Worm (Caenorhabditis elegans): Measurements from ENCODE around the gene C45E5.1.

C45E5.1 gene

DNA sequence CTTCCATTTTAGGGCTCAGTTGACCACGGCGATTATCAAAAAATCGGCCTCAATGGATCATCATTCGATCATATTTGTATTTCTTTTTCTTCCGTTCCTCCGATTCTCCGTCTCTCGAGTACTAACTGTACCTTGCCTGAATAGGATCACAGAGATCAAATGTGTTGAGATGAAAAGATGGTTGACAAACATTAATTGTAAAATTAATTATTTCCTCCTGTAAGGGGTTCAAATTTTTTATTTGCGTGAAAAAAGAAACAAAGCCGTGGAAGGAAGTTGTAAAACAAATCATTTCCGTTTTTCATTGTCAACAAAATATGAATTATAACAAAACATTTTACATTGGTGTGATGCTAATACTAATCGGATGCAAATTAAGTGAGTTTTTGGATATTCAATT is 46.8 kb downstream of the C45E5.1 start, which contains the start of gene C31H1.2:
Gene C31H1.2 (plus strand): TSS at position 301 of the 400 bp plus-strand sequence.
- TF ChIP-seq hmg-1.2 (GFP tag; IDR thresholded peaks at IDR 0.05), result no peak
- no peak for TF ChIP-seq lin-40 (tag; optimal IDR thresholded peaks at IDR 0.05)
- no peak for TF ChIP-seq ztf-6 (GFP tag; IDR thresholded peaks at IDR 0.05)
- no peak for TF ChIP-seq let-526 (GFP tag; IDR thresholded peaks at IDR 0.05)
- TF ChIP-seq attf-6 (GFP tag; IDR thresholded peaks at IDR 0.05), result no peak
- no peak for TF ChIP-seq die-1 (tag; optimal IDR thresholded peaks at IDR 0.05)
- TF ChIP-seq lsy-27 (tag; optimal IDR thresholded peaks at IDR 0.05; ENCODE audit: borderline replicate concordance, insufficient read depth), result no peak

DNA sequence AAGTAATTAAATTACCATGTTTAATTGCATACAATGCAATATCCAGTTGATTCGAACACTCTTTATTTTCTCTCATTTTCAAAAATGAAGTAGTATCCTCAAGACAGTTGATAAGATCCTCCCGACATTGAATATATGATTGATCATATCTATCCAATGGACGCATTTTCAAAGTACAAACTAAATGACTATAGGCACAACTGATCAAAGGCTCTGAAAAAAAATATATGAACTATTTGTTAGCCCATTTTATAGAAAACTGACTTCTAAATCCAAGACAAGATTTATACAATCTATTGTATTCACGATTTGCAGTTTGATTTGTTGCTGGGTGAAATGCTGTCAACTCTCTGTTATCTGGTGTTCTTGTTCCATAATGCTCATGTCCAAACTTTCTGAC is 51.3 kb downstream of the C45E5.1 start:
- no peak for TF ChIP-seq ztf-26 (tag; optimal IDR thresholded peaks at IDR 0.05)
- no peak for TF ChIP-seq gei-17 (GFP tag; optimal IDR thresholded peaks at IDR 0.05)
- TF ChIP-seq dpl-1 (GFP tag; optimal IDR thresholded peaks at IDR 0.05), result no peak
- TF ChIP-seq ceh-91 (GFP tag; IDR thresholded peaks at IDR 0.05), result no peak
- no peak for TF ChIP-seq cebp-2 (GFP tag; IDR thresholded peaks at IDR 0.05)
- no peak for TF ChIP-seq hlh-12 (tag; optimal IDR thresholded peaks at IDR 0.05)
- TF ChIP-seq F33H1.4 (GFP tag; IDR thresholded peaks at IDR 0.05), result no peak
- TF ChIP-seq zim-3 (tag; optimal IDR thresholded peaks at IDR 0.05), result no peak
- no peak for TF ChIP-seq akir-1 (GFP tag; optimal IDR thresholded peaks at IDR 0.05)
- TF ChIP-seq snpc-4 (GFP tag; optimal IDR thresholded peaks at IDR 0.05), result no peak
- no peak for TF ChIP-seq snpc-4 (tag; optimal IDR thresholded peaks at IDR 0.05)
- TF ChIP-seq D2030.7 (GFP tag; IDR thresholded peaks at IDR 0.05), result no peak
- no peak for TF ChIP-seq B0035.1 (tag; optimal IDR thresholded peaks at IDR 0.05)
- TF ChIP-seq ceh-100 (GFP tag; IDR thresholded peaks at IDR 0.05), result no peak
- TF ChIP-seq mcd-1 (GFP tag; IDR thresholded peaks at IDR 0.05), result no peak
- TF ChIP-seq sdz-38 (tag; optimal IDR thresholded peaks at IDR 0.05), result no peak

DNA sequence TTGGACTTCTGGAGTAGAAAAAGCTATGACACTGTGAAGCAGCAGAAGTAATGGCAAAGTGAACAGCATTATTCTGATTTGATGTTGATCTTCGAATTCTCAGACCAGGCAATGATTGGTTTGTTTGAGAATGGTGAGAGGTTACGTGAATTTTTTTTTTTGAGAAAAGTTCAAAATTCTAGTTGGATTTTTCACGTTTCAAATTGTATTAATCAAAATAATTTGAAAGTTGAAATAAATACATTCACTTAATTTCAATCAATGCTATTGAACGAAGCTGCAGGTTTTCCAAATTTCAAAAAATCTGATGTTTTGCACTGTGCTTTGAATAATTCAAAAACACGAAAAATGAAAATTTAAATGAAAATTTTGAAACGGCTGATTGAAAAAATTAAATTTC is 52.5 kb downstream of the C45E5.1 start, which contains the start of gene C31H1.5:
Gene C31H1.5 (minus strand): TSS at position 101 of the 400 bp plus-strand sequence.
- TF ChIP-seq ZK185.1 (tag; optimal IDR thresholded peaks at IDR 0.05; ENCODE audit: poor library complexity, severe bottlenecking) (no peak), ztf-18 (tag; optimal IDR thresholded peaks at IDR 0.05) (no peak), ceh-27 (GFP tag; optimal IDR thresholded peaks at IDR 0.05) (no peak), chd-7 (tag; optimal IDR thresholded peaks at IDR 0.05) (no peak), hmg-20 (GFP tag; IDR thresholded peaks at IDR 0.05) (no peak), lir-1 (GFP tag; conservative IDR thresholded peaks at IDR 0.05) (no peak), F23B12.7 (tag; optimal IDR thresholded peaks at IDR 0.05; ENCODE audit: insufficient read depth) (no peak), ekl-4 (GFP tag; IDR thresholded peaks at IDR 0.05) (no peak), hrde-1 (tag; optimal IDR thresholded peaks at IDR 0.05; ENCODE audit: borderline replicate concordance) (no peak), lsy-27 (tag; optimal IDR thresholded peaks at IDR 0.05; ENCODE audit: borderline replicate concordance, insufficient read depth) (no peak), snpc-4 (GFP tag; optimal IDR thresholded peaks at IDR 0.05) (no peak), snpc-4 (tag; optimal IDR thresholded peaks at IDR 0.05) (no peak), ccch-3 (GFP tag; optimal IDR thresholded peaks at IDR 0.05) (no peak), cebp-2 (GFP tag; IDR thresholded peaks at IDR 0.05) (no peak), repo-1 (tag; optimal IDR thresholded peaks at IDR 0.05) (no peak), mel-28 (tag; optimal IDR thresholded peaks at IDR 0.05; ENCODE audit: borderline replicate concordance) (no peak), ztf-3 (GFP tag; optimal IDR thresholded peaks at IDR 0.05) (no peak), ceh-100 (GFP tag; IDR thresholded peaks at IDR 0.05) (no peak), Y67H2A.10 (GFP tag; conservative IDR thresholded peaks at IDR 0.05) (no peak)

All from whole organism, young adult.